Worm (Caenorhabditis elegans) whole organism, L4/young adult: ENCODE data around the gene mksr-2.

Experiments used
- W03F9.2 ChIP-seq: fragments of 150-350 bp; optimal IDR thresholded peaks from 2 replicates; lab custom pipeline; 2014; ENCODE audit warnings: missing biosample characterization, missing genetic modification characterization
- him-1 ChIP-seq: sonication (generic microtip); optimal IDR thresholded peaks from 2 replicates; lab custom pipeline; 2016; ENCODE audit warnings: missing genotype, missing genetic modification reagents, missing genetic modification characterization, missing compliant biosample characterization

ce11 chrIV:2322998-2323397 lies 16.7 kb upstream of the mksr-2 start, which contains the start of gene nsy-4:
- TF ChIP-seq him-1 (tag; lab: Kevin White, UChicago) (no peak), W03F9.2 (no peak)
